Worm (Caenorhabditis elegans) whole organism, L3 larva: Measurements from ENCODE around the gene prx-19.

Source experiments
- ama-1 ChIP-seq: fragments of 150-350 bp; optimal IDR thresholded peaks from 2 replicates; lab custom pipeline; 2018
- fkh-2 ChIP-seq: fragments of 150-350 bp; optimal IDR thresholded peaks from 2 replicates; lab custom pipeline; 2014; ENCODE audit warnings: missing biosample characterization, missing genetic modification reagents, missing genetic modification characterization
- nhr-76 ChIP-seq: fragments of 150-350 bp; sonication (generic microtip); optimal IDR thresholded peaks from 5 replicates; lab custom pipeline; 2014; ENCODE audit warnings: missing biosample characterization, missing genetic modification characterization
- sea-2 ChIP-seq: fragments of 150-350 bp; sonication (generic microtip); optimal IDR thresholded peaks from 4 replicates; lab custom pipeline; 2014; ENCODE audit warnings: missing biosample characterization, missing genetic modification reagents, missing genetic modification characterization

DNA sequence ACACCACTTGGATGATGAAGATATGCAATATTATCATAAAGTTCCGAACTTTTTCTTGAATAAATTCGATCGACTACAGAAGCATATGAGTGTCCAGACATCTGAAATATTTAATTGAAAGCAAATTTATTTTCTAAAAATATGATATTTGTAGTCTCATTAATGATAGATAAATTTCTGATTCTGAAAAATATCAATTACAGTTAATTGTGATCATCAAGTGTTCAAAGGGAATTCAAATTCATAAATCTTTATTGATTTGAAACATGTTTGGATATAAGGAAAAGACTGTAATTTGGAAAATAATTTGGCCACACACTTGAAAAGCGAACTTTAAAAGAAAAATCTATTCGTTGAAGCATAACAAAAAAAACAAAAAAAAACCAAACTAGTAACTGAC is 1.8 kb downstream of the prx-19 start, which contains the start of gene F54F2.7:
- no peak for TF ChIP-seq ama-1 (lab: Kevin White, UChicago)
- TF ChIP-seq fkh-2, result no peak
- no peak for TF ChIP-seq nhr-76 (tag; lab: Kevin White, UChicago)
- no peak for TF ChIP-seq sea-2 (GFP tag; lab: Kevin White, UChicago)
